Worm (Caenorhabditis elegans): Measurements from ENCODE around the gene H08J19.1.

H08J19.1 gene

DNA sequence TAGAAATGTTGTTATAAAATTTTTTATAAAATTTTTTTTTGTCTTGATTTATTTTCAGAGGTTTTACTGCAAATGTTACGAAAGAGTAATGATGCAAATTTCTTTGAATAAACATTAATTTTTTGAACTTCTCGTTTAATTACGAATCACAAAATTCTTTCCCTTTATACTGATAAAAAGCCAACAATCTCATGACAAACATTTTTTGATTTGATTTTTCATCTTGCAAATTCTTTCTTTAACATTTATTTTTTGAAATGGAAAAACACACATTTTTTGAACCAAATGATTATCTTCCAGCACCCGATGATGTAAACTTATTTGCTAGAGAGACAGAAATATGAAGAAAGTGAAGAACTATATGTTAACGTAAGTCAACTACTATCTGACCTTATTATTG, 22.5 kb upstream of the H08J19.1 start, which contains the start of gene K09E9.1:
Gene K09E9.1 (plus strand): TSS at position 301 of the 400 bp plus-strand sequence.
- no peak for TF ChIP-seq nfya-2 (GFP tag; IDR thresholded peaks at IDR 0.05)
- no peak for TF ChIP-seq snpc-3.4 (tag; optimal IDR thresholded peaks at IDR 0.05)
- TF ChIP-seq Y67H2A.10 (GFP tag; conservative IDR thresholded peaks at IDR 0.05), result no peak
- no peak for TF ChIP-seq cebp-1 (GFP tag; IDR thresholded peaks at IDR 0.05)
- TF ChIP-seq cebp-1 (tag; optimal IDR thresholded peaks at IDR 0.05), result no peak
- TF ChIP-seq ztf-6 (GFP tag; IDR thresholded peaks at IDR 0.05), result no peak
- no peak for TF ChIP-seq nfya-1 (tag; optimal IDR thresholded peaks at IDR 0.05; ENCODE audit: borderline replicate concordance, insufficient read depth)
- no peak for TF ChIP-seq snpc-4 (GFP tag; optimal IDR thresholded peaks at IDR 0.05)
- TF ChIP-seq snpc-4 (tag; optimal IDR thresholded peaks at IDR 0.05), result no peak
- no peak for TF ChIP-seq mcd-1 (GFP tag; IDR thresholded peaks at IDR 0.05)
- no peak for TF ChIP-seq hrde-1 (tag; optimal IDR thresholded peaks at IDR 0.05; ENCODE audit: borderline replicate concordance)
- TF ChIP-seq F22D6.2 (tag; optimal IDR thresholded peaks at IDR 0.05), result no peak
- no peak for TF ChIP-seq akir-1 (GFP tag; optimal IDR thresholded peaks at IDR 0.05)

DNA sequence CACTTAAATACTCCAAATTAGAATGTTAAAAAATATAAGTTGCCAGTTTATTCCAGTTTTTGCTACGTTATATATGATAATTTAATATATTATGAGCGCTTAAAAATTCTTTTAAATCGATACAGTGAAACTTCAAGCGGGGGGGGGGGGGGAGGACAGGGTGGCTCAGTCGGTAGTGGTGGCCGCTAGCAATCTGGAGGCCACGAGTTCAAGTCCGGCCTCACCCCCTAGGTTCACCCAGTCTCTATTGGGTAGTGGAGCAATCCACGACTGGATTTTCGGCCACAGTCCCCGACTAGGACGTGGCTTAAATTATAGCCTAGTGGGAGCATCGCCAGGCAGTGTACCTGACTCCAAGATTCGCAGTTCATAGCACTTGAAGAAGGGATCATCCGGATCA, 21.7 kb upstream of the H08J19.1 start:
- TF ChIP-seq ztf-25 (GFP tag; IDR thresholded peaks at IDR 0.05) (0 out of 2 replicates have a peak, but pooled peaks have one; percentile 30), B0019.2 (GFP tag; conservative IDR thresholded peaks at IDR 0.05) (no peak), B0035.1 (tag; optimal IDR thresholded peaks at IDR 0.05) (no peak), rpc-1 (optimal IDR thresholded peaks at IDR 0.05) (no peak), rpc-1 (tag; optimal IDR thresholded peaks at IDR 0.05) (peak; percentile 16), egrh-3 (GFP tag; IDR thresholded peaks at IDR 0.05) (peak; percentile 59; the same call in 1 of the 2 replicates), F23B12.7 (tag; optimal IDR thresholded peaks at IDR 0.05; ENCODE audit: insufficient read depth) (no peak)

DNA sequence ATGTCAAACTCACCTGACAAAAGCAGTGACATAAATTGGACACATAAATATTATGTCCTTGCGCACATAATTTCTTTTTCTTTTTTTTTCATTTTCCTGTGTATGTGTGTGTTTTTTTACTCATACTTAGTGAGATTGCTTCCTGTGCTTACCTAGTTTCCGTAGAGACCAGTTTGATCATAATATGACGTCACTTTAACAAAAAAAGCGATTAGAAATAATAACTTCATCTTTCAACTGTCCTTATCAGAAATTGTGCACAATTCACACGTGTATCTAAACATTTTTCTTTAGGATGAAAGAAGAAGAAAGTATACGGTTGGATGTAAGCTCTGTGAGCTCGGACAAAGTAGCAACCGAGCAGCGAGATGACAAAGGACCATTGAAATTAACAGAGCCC, 20.7 kb upstream of the H08J19.1 start:
- TF ChIP-seq nhr-80 (tag; optimal IDR thresholded peaks at IDR 0.05) (peak; percentile 39), ztf-28 (GFP tag; IDR thresholded peaks at IDR 0.05) (no peak), atf-7 (tag; optimal IDR thresholded peaks at IDR 0.05) (peak; percentile 67)

DNA sequence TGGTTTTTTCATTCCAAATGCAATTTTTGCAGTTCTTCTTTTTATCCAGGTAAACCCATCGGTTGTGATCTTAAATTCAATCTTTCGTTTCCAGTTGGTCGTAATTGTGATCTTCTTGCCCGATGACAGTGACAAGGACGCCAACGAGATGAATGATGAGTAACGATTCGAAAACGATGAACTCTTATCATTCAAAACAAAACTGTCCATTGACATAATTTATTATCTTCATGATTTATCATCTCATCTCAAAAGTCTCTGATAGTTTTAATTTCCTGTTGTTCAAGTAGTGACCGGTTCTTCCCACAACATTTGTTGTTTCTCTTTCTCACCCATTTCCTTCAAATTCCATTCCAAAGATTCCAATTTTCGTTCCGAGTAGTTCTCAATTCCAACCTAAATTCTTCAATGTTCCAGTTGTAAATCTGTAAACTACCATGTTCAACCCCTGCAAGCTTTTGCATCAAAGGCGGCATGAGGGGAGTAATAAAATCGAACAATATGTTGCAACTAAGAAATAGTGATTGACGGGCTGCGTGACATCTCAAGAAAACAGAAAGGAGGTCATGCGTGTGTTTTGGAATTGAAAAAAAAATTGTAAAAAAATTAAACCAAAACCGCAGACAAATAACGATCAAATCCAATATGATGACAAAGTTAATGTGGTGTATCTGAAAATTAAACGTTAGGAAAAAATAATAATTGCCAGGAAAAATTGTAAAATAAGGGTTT, 16.5 kb upstream of the H08J19.1 start:
- TF ChIP-seq pbrm-1 (GFP tag; IDR thresholded peaks at IDR 0.05), result no peak
- no peak for TF ChIP-seq hsf-1 (GFP tag; IDR thresholded peaks at IDR 0.05)
- no peak for TF ChIP-seq pha-4 (tag; optimal IDR thresholded peaks at IDR 0.05)
- no peak for TF ChIP-seq madf-3 (GFP tag; IDR thresholded peaks at IDR 0.05)
- no peak for TF ChIP-seq cebp-2 (GFP tag; IDR thresholded peaks at IDR 0.05)
- TF ChIP-seq xnd-1 (tag; optimal IDR thresholded peaks at IDR 0.05), result no peak
- no peak for TF ChIP-seq F39B2.1 (GFP tag; IDR thresholded peaks at IDR 0.05)
- no peak for TF ChIP-seq nhr-27 (tag; optimal IDR thresholded peaks at IDR 0.05)
- no peak for TF ChIP-seq nfya-2 (GFP tag; IDR thresholded peaks at IDR 0.05)
- no peak for TF ChIP-seq Y53F4B.3 (GFP tag; IDR thresholded peaks at IDR 0.05)
- no peak for TF ChIP-seq madf-10 (tag; optimal IDR thresholded peaks at IDR 0.05)
- TF ChIP-seq D2030.7 (GFP tag; IDR thresholded peaks at IDR 0.05), result no peak
- no peak for TF ChIP-seq fkh-3 (tag; optimal IDR thresholded peaks at IDR 0.05)
- no peak for TF ChIP-seq mel-28 (tag; optimal IDR thresholded peaks at IDR 0.05; ENCODE audit: borderline replicate concordance)
- no peak for TF ChIP-seq zim-3 (tag; optimal IDR thresholded peaks at IDR 0.05)
- TF ChIP-seq tbx-9 (tag; optimal IDR thresholded peaks at IDR 0.05; ENCODE audit: borderline replicate concordance), result no peak
- no peak for TF ChIP-seq ceh-27 (GFP tag; optimal IDR thresholded peaks at IDR 0.05)
